Fruit fly (Drosophila melanogaster): ENCODE results near the gene Ucp4B.

Ucp4B gene

DNA sequence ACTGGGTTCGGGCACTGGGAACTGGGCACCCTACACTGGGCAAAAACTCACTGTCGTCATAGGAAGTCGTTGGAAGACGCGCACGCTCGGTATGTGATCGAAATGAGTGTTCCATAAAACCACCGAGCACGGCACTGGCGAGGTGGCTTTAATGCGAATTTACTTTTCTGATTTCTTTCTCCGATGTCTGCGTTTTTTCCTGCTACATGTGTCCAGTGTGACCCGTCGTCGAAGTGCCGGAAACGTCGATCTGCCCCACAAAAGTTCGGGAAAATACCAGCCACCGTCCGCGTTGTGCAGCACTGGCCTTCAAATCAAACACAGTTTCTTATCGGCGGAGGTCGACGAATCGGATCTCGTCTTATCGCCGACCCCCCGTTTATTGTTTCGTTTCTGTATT, 29.6 kb downstream of the Ucp4B start, which contains the start of gene Kdm5:
Gene Kdm5 (minus strand): TSS at position 255 of the 400 bp plus-strand sequence.
- no peak for TF ChIP-seq CG12219 (GFP tag; optimal IDR thresholded peaks at IDR 0.05)
- TF ChIP-seq CG17612 (GFP tag; IDR thresholded peaks at IDR 0.05): no peak
- no peak for TF ChIP-seq hbn (GFP tag; IDR thresholded peaks at IDR 0.05; ENCODE audit: partially characterized antibody)
- TF ChIP-seq CG1602 (GFP tag; optimal IDR thresholded peaks at IDR 0.05): no peak
- TF ChIP-seq NC2α (GFP tag; optimal IDR thresholded peaks at IDR 0.05): no peak
- TF ChIP-seq CG30403 (GFP tag; optimal IDR thresholded peaks at IDR 0.05): peak; percentile 4
- peak; percentile 32; the same call in 1 of the 2 replicates for TF ChIP-seq Bgb (GFP tag; IDR thresholded peaks at IDR 0.05; ENCODE audit: partially characterized antibody)
- TF ChIP-seq Drgx (GFP tag; IDR thresholded peaks at IDR 0.05): peak; percentile 45; the same call in 1 of the 2 replicates
- TF ChIP-seq pzg (GFP tag; optimal IDR thresholded peaks at IDR 0.05): peak; percentile 92
- peak; percentile 60 for TF ChIP-seq Dp (GFP tag; optimal IDR thresholded peaks at IDR 0.05)
- peak; percentile 79 for TF ChIP-seq Rfx (GFP tag; IDR thresholded peaks at IDR 0.05)
- TF ChIP-seq CG5245 (GFP tag; optimal IDR thresholded peaks at IDR 0.05): no peak
- no peak for TF ChIP-seq CG11560 (tag; IDR thresholded peaks at IDR 0.05)
- peak; percentile 64 for TF ChIP-seq lab (GFP tag; optimal IDR thresholded peaks at IDR 0.05)
- no peak for TF ChIP-seq usp (GFP tag; optimal IDR thresholded peaks at IDR 0.05)
- no peak for TF ChIP-seq ttk (GFP tag; IDR thresholded peaks at IDR 0.05)
- no peak for TF ChIP-seq pros (GFP tag; optimal IDR thresholded peaks at IDR 0.05)
- peak; percentile 47; the same call in 1 of the 2 replicates for TF ChIP-seq chm (GFP tag; IDR thresholded peaks at IDR 0.05)
- TF ChIP-seq stc (GFP tag; IDR thresholded peaks at IDR 0.05): no peak
- no peak for TF ChIP-seq CG12769 (tag; optimal IDR thresholded peaks at IDR 0.05)
- no peak for TF ChIP-seq Fer2 (tag; optimal IDR thresholded peaks at IDR 0.05)
- TF ChIP-seq chn (GFP tag; optimal IDR thresholded peaks at IDR 0.05): peak; percentile 28
- TF ChIP-seq yki (optimal IDR thresholded peaks at IDR 0.05): no peak
- TF ChIP-seq CG6272 (GFP tag; IDR thresholded peaks at IDR 0.05): no peak
- peak; percentile 23 for TF ChIP-seq CG8944 (GFP tag; optimal IDR thresholded peaks at IDR 0.05)
- TF ChIP-seq CG8089 (GFP tag; optimal IDR thresholded peaks at IDR 0.05): peak; percentile 2
- TF ChIP-seq MBD-R2 (GFP tag; IDR thresholded peaks at IDR 0.05): peak; percentile 67
- TF ChIP-seq chif (GFP tag; optimal IDR thresholded peaks at IDR 0.05): no peak
- TF ChIP-seq CG4360 (GFP tag; IDR thresholded peaks at IDR 0.05): no peak
- TF ChIP-seq ro (GFP tag; IDR thresholded peaks at IDR 0.05): no peak
- no peak for TF ChIP-seq Hsf (GFP tag; optimal IDR thresholded peaks at IDR 0.05)
- TF ChIP-seq HLH4C (GFP tag; IDR thresholded peaks at IDR 0.05; ENCODE audit: partially characterized antibody): no peak
- 0 out of 2 replicates have a peak, but pooled peaks have one; percentile 7 for TF ChIP-seq CG14014 (GFP tag; IDR thresholded peaks at IDR 0.05)
- no peak for TF ChIP-seq crc (GFP tag; optimal IDR thresholded peaks at IDR 0.05)
- no peak for TF ChIP-seq Bteb2 (GFP tag; optimal IDR thresholded peaks at IDR 0.05)
- peak; percentile 51 for TF ChIP-seq CG3281 (GFP tag; optimal IDR thresholded peaks at IDR 0.05)
- TF ChIP-seq jing (GFP tag; optimal IDR thresholded peaks at IDR 0.05): no peak
- peak; percentile 67 for TF ChIP-seq cg (GFP tag; optimal IDR thresholded peaks at IDR 0.05)
- TF ChIP-seq tx (GFP tag; optimal IDR thresholded peaks at IDR 0.05): peak; percentile 11
- TF ChIP-seq CG14965 (GFP tag; optimal IDR thresholded peaks at IDR 0.05; ENCODE audit: borderline replicate concordance): no peak
- TF ChIP-seq maf-S (GFP tag; optimal IDR thresholded peaks at IDR 0.05): no peak
- no peak for TF ChIP-seq disco-r (GFP tag; optimal IDR thresholded peaks at IDR 0.05)
- TF ChIP-seq CG18476 (GFP tag; optimal IDR thresholded peaks at IDR 0.05): no peak
- peak; percentile 43; the same call in 1 of the 2 replicates for TF ChIP-seq ranshi (GFP tag; IDR thresholded peaks at IDR 0.05)
- TF ChIP-seq CG7987 (GFP tag; optimal IDR thresholded peaks at IDR 0.05): peak; percentile 47
- peak; percentile 1 for TF ChIP-seq CG15601 (tag; optimal IDR thresholded peaks at IDR 0.05)
- TF ChIP-seq pfk (GFP tag; optimal IDR thresholded peaks at IDR 0.05): no peak
- TF ChIP-seq CG11696 (GFP tag; IDR thresholded peaks at IDR 0.05): no peak
- TF ChIP-seq CG2199 (GFP tag; IDR thresholded peaks at IDR 0.05): 0 out of 3 replicates have a peak, but pooled peaks have one; percentile 49
- no peak for TF ChIP-seq CG13894 (tag; optimal IDR thresholded peaks at IDR 0.05)
- no peak for TF ChIP-seq CG7556 (GFP tag; optimal IDR thresholded peaks at IDR 0.05)
- TF ChIP-seq ssp (GFP tag; IDR thresholded peaks at IDR 0.05): peak; percentile 30; the same call in 1 of the 2 replicates

Data from whole organism, embryonic.